Worm (Caenorhabditis elegans) whole organism, L1 larva: ENCODE results near the gene cogc-4.

ENCODE experiments used
- Y116A8C.19 ChIP-seq: sonication (generic microtip); optimal IDR thresholded peaks from 2 replicates; lab custom pipeline; 2016; ENCODE audit warnings: missing compliant biosample characterization, missing genetic modification characterization, borderline replicate concordance
- ama-1 ChIP-seq: fragments of 150-350 bp; optimal IDR thresholded peaks from 2 replicates; lab custom pipeline; 2014
- dpl-1 ChIP-seq, 3 experiments: fragments of 150-350 bp in 2 of 3; sonication (generic microtip) in 1 of 3; optimal IDR thresholded peaks; 2 replicates each; lab custom pipeline; 2014 to 2017; ENCODE audit warnings: missing biosample characterization in 3 of 3, missing genetic modification characterization in 3 of 3, missing genetic modification reagents in 3 of 3
- efl-3 ChIP-seq: fragments of 200-800 bp; sonication (Bioruptor generic); optimal IDR thresholded peaks from 2 replicates; lab custom pipeline; 2018; ENCODE audit warnings: mild to moderate bottlenecking, missing genetic modification characterization, missing compliant biosample characterization
- fos-1 ChIP-seq: fragments of 150-350 bp; optimal IDR thresholded peaks from 2 replicates; lab custom pipeline; 2014; ENCODE audit warnings: missing biosample characterization, missing genetic modification characterization
- nhr-12 ChIP-seq: sonication (generic microtip); optimal IDR thresholded peaks from 2 replicates; lab custom pipeline; 2017; ENCODE audit warnings: missing biosample characterization, missing genetic modification characterization
- nhr-47 ChIP-seq: sonication (generic microtip); optimal IDR thresholded peaks from 2 replicates; lab custom pipeline; 2016; ENCODE audit warnings: mild to moderate bottlenecking, missing genetic modification characterization, moderate library complexity, missing compliant biosample characterization
- nhr-76 ChIP-seq: sonication (generic microtip); optimal IDR thresholded peaks from 2 replicates; lab custom pipeline; 2017; ENCODE audit warnings: missing biosample characterization, missing genetic modification characterization
- pqm-1 ChIP-seq: sonication (generic microtip); optimal IDR thresholded peaks from 3 replicates; lab custom pipeline; 2017; ENCODE audit warnings: missing biosample characterization, missing genetic modification characterization
- zag-1 ChIP-seq: fragments of 150-350 bp; optimal IDR thresholded peaks from 2 replicates; lab custom pipeline; 2014; ENCODE audit warnings: missing biosample characterization, missing genetic modification characterization
- ztf-11 ChIP-seq, 2 experiments: sonication (generic microtip); optimal IDR thresholded peaks; 2 replicates each; lab custom pipeline; 2016 to 2017; ENCODE audit warnings: missing genetic modification characterization in 2 of 2, missing biosample characterization in 1 of 2, missing compliant biosample characterization in 1 of 2
- ztf-4 ChIP-seq: fragments of 150-350 bp; optimal IDR thresholded peaks from 2 replicates; lab custom pipeline; 2014; ENCODE audit warnings: missing biosample characterization, missing genetic modification characterization

- TF ChIP-seq zag-1 (tag; lab: Kevin White, UChicago), result no peak
- no peak for TF ChIP-seq dpl-1 (GFP tag; optimal IDR thresholded peaks at IDR 0.05; lab: Kevin White, UChicago)
- TF ChIP-seq nhr-76, result no peak
- TF ChIP-seq ama-1 (lab: Kevin White, UChicago), result no peak
- no peak for TF ChIP-seq nhr-47 (tag; lab: Kevin White, UChicago)
- no peak for TF ChIP-seq Y116A8C.19 (tag; lab: Kevin White, UChicago)
- TF ChIP-seq efl-3, result no peak
- no peak for TF ChIP-seq ztf-11 (tag; optimal IDR thresholded peaks at IDR 0.05; lab: Kevin White, UChicago)
- no peak for TF ChIP-seq ztf-4 (tag; lab: Kevin White, UChicago)
- no peak for TF ChIP-seq pqm-1 (tag; lab: Kevin White, UChicago)
- TF ChIP-seq fos-1 (tag; lab: Kevin White, UChicago), result no peak
- TF ChIP-seq nhr-12 (tag; lab: Kevin White, UChicago), result no peak
Observed at ce11 chrII:1400105-1400504, 3.1 kb upstream of the cogc-4 start, which contains the start of gene F54D12.1.
